Worm (Caenorhabditis elegans): Measurements from ENCODE around the gene gstk-1.

DNA sequence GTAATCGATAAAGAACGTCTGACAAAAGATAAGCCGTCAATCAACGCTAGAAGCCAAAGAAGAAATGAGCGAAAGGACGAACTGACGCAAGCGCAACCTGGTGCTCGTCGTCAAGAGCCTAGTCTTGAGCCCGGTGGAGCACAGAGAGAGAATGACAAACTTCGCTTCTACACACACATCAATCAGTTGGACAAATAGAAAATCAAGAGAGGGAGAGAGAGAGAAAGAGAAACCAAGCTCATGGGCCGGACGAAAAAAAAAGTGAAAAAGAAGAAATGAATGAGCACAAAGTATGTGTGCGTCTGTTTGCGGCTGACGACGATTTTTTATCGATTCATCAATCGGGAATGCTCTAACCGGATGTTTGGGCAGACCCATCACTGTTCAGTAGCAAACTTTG, 35.4 kb upstream of the gstk-1 start:
- TF ChIP-seq ces-1 (GFP tag; optimal IDR thresholded peaks at IDR 0.05) = no peak
- no peak for TF ChIP-seq M03D4.4 (tag; optimal IDR thresholded peaks at IDR 0.05)
- no peak for TF ChIP-seq nhr-76 (tag; optimal IDR thresholded peaks at IDR 0.05)
- no peak for TF ChIP-seq ztf-11 (tag; optimal IDR thresholded peaks at IDR 0.05)
- no peak for TF ChIP-seq nhr-28 (tag; optimal IDR thresholded peaks at IDR 0.05)
- no peak for TF ChIP-seq sptf-1 (tag; optimal IDR thresholded peaks at IDR 0.05)
- no peak for TF ChIP-seq nhr-237 (tag; optimal IDR thresholded peaks at IDR 0.05)

Data from whole organism, mixed stage, embryonic.